Fruit fly (Drosophila melanogaster) whole organism, pupa: ENCODE data around the gene CG31100.

Experiments used
- CG13204 ChIP-seq: fragments of 200-800 bp; sonication (Bioruptor generic); optimal IDR thresholded peaks from 2 replicates; lab custom pipeline; 2018; ENCODE audit warnings: missing biosample characterization, mild to moderate bottlenecking, missing genetic modification characterization, moderate library complexity
- CG15710 ChIP-seq: fragments of 200-800 bp; sonication (Bioruptor generic); optimal IDR thresholded peaks from 2 replicates; lab custom pipeline; 2018; ENCODE audit warnings: missing biosample characterization, mild to moderate bottlenecking, missing genetic modification characterization, moderate library complexity
- CG8301 ChIP-seq: fragments of 200-800 bp; sonication (Bioruptor generic); optimal IDR thresholded peaks from 2 replicates; lab custom pipeline; 2018; ENCODE audit warnings: missing biosample characterization, mild to moderate bottlenecking, missing genetic modification characterization
- Pif1A ChIP-seq: fragments of 200-800 bp; sonication (Bioruptor generic); optimal IDR thresholded peaks from 3 replicates; lab custom pipeline; 2016; ENCODE audit warnings: missing biosample characterization, missing genetic modification characterization
- Snoo ChIP-seq: fragments of 200-800 bp; sonication (Bioruptor generic); optimal IDR thresholded peaks from 3 replicates; lab custom pipeline; 2017; ENCODE audit warnings: missing biosample characterization, mild to moderate bottlenecking, missing genetic modification characterization, inconsistent platforms

DNA sequence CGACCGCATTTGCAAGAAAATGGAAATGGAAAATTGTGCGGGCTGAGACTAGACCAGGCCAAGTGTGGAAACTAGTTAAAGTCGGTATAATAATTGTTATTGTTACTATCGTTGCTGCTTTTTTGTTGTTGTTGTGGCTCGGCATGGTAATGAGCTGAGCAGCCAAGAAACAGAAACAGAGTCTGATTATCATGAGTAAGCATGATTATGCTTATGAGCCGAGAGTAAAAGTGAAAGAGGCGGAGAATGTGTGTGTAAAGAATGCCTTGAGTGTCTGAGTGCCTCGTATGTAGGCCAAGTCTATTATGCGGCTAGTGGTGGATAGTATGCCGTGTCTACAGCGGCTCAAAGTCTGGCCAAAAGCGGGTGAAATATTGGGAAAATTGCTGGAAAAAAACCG lies 32.7 kb downstream of the CG31100 start:
- TF ChIP-seq CG8301 (tag; lab: Kevin White, UChicago), result no peak
- no peak for TF ChIP-seq CG15710
- no peak for TF ChIP-seq Pif1A (GFP tag; lab: Kevin White, UChicago)
- TF ChIP-seq Snoo (tag; lab: Kevin White, UChicago), result no peak
- TF ChIP-seq CG13204, result no peak
